Worm (Caenorhabditis elegans) whole organism, L4 larva: Measurements from ENCODE around the gene arrd-9.

ENCODE experiments used
- F10B5.3 ChIP-seq: sonication (generic microtip); optimal IDR thresholded peaks from 2 replicates; lab custom pipeline; 2016; ENCODE audit warnings: mild to moderate bottlenecking, missing genetic modification characterization, missing compliant biosample characterization
- T20F7.1 ChIP-seq: fragments of 200-800 bp; sonication (Bioruptor generic); optimal IDR thresholded peaks from 2 replicates; lab custom pipeline; 2018; ENCODE audit warnings: mild to moderate bottlenecking, missing genetic modification characterization, missing compliant biosample characterization
- T26A8.4 ChIP-seq: fragments of 200-800 bp; sonication (Bioruptor generic); IDR thresholded peaks from 2 replicates; pipeline ENCODE4 v1.3.6; 2022; ENCODE audit warnings: missing genetic modification characterization, missing compliant biosample characterization
- Y105C5A.15 ChIP-seq: fragments of 200-800 bp; sonication (Bioruptor generic); IDR thresholded peaks from 2 replicates; pipeline ENCODE4 v1.3.6; 2022; ENCODE audit warnings: missing genetic modification characterization, missing compliant biosample characterization
- Y75B8A.6 ChIP-seq: fragments of 200-800 bp; sonication (Bioruptor generic); IDR thresholded peaks from 2 replicates; pipeline ENCODE4 v1.3.6; 2022; ENCODE audit warnings: missing genetic modification reagents, missing genetic modification characterization, missing compliant biosample characterization
- ZK337.2 ChIP-seq: fragments of 200-800 bp; sonication (Bioruptor generic); IDR thresholded peaks from 2 replicates; pipeline ENCODE4 v1.3.6; 2022; ENCODE audit warnings: missing genetic modification reagents, missing genetic modification characterization, missing compliant biosample characterization
- ZK546.5 ChIP-seq, 2 experiments: sonication (generic microtip); optimal IDR thresholded peaks; 2 replicates each; lab custom pipeline; 2017; ENCODE audit warnings: missing biosample characterization in 2 of 2, missing genetic modification characterization in 2 of 2
- aha-1 ChIP-seq: fragments of 150-350 bp; peaks from one replicate; lab custom pipeline; 2014; ENCODE audit warnings: missing biosample characterization, missing genetic modification characterization
- aly-2 ChIP-seq: sonication (generic microtip); optimal IDR thresholded peaks from 2 replicates; lab custom pipeline; 2018; ENCODE audit warnings: missing biosample characterization, missing genetic modification characterization
- ama-1 ChIP-seq: fragments of 150-350 bp; optimal IDR thresholded peaks from 2 replicates; lab custom pipeline; 2014; ENCODE audit warnings: inconsistent platforms, mixed read lengths
- ctbp-1 ChIP-seq: fragments of 200-800 bp; sonication (Bioruptor generic); IDR thresholded peaks from 2 replicates; pipeline ENCODE4 v1.3.6; 2022; ENCODE audit warnings: missing genetic modification reagents, missing genetic modification characterization, missing compliant biosample characterization
- daf-16 ChIP-seq, 3 experiments: sonication (generic microtip); optimal IDR thresholded peaks; 2 replicates each; lab custom pipeline; 2016 to 2017; ENCODE audit warnings: missing genetic modification characterization in 3 of 3, missing genetic modification reagents in 3 of 3, mild to moderate bottlenecking in 2 of 3, missing compliant biosample characterization in 2 of 3, missing biosample characterization in 1 of 3, moderate library complexity in 1 of 3
- daf-19 ChIP-seq: fragments of 200-800 bp; sonication (Bioruptor generic); conservative IDR thresholded peaks from 2 replicates; pipeline ENCODE4 v1.3.6; 2022; ENCODE audit warnings: missing genetic modification characterization, missing compliant biosample characterization
- daf-8 ChIP-seq: fragments of 200-800 bp; sonication (Bioruptor generic); IDR thresholded peaks from 2 replicates; pipeline ENCODE4 v1.3.6; 2022; ENCODE audit warnings: missing genetic modification characterization, missing compliant biosample characterization
- dmd-6 ChIP-seq: fragments of 200-800 bp; sonication (Bioruptor generic); IDR thresholded peaks from 2 replicates; pipeline ENCODE4 v1.3.6; 2022; ENCODE audit warnings: missing genetic modification reagents, missing genetic modification characterization, missing compliant biosample characterization
- dve-1 ChIP-seq: sonication (generic microtip); optimal IDR thresholded peaks from 2 replicates; lab custom pipeline; 2017; ENCODE audit warnings: antibody characterized with exemption, mild to moderate bottlenecking, missing genetic modification characterization, missing compliant biosample characterization; ENCODE audit not compliant: insufficient read depth
- egl-27 ChIP-seq: sonication (generic microtip); optimal IDR thresholded peaks from 3 replicates; lab custom pipeline; 2017; ENCODE audit warnings: missing biosample characterization, missing genetic modification reagents, missing genetic modification characterization
- egl-43 ChIP-seq: fragments of 200-800 bp; sonication (Bioruptor generic); IDR thresholded peaks from 2 replicates; pipeline ENCODE4 v1.3.6; 2022; ENCODE audit warnings: missing genetic modification reagents, missing genetic modification characterization, missing compliant biosample characterization
- fos-1 ChIP-seq: fragments of 150-350 bp; optimal IDR thresholded peaks from 2 replicates; lab custom pipeline; 2014; ENCODE audit warnings: missing biosample characterization, missing genetic modification characterization
- jun-1 ChIP-seq: fragments of 150-350 bp; optimal IDR thresholded peaks from 2 replicates; lab custom pipeline; 2014; ENCODE audit warnings: missing biosample characterization, missing genetic modification reagents, missing genetic modification characterization
- lim-7 ChIP-seq: fragments of 200-800 bp; sonication (Bioruptor generic); IDR thresholded peaks from 2 replicates; pipeline ENCODE4 v1.3.6; 2022; ENCODE audit warnings: missing genetic modification characterization, missing compliant biosample characterization
- lin-1 ChIP-seq: fragments of 200-800 bp; sonication (Bioruptor generic); IDR thresholded peaks from 2 replicates; pipeline ENCODE4 v1.3.6; 2022; ENCODE audit warnings: missing genetic modification reagents, missing genetic modification characterization, missing compliant biosample characterization
- lin-38 ChIP-seq: fragments of 200-800 bp; sonication (Bioruptor generic); IDR thresholded peaks from 2 replicates; pipeline ENCODE4 v1.3.6; 2022; ENCODE audit warnings: missing genetic modification reagents, missing genetic modification characterization, missing compliant biosample characterization
- lsy-2 ChIP-seq, 2 experiments: fragments of 150-350 bp in 1 of 2; sonication (generic microtip) in 1 of 2; optimal IDR thresholded peaks; 2 replicates each; lab custom pipeline; 2014 to 2017; ENCODE audit warnings: missing biosample characterization in 2 of 2, missing genetic modification characterization in 2 of 2
- madf-5 ChIP-seq, 2 experiments: fragments of 200-800 bp; sonication (Bioruptor generic); IDR thresholded peaks; 2 replicates each; pipeline ENCODE4 v1.3.6; 2022; ENCODE audit warnings: missing compliant biosample characterization in 2 of 2, missing genetic modification characterization in 2 of 2
- mdl-1 ChIP-seq, 2 experiments: fragments of 150-350 bp in 1 of 2; sonication (generic microtip) in 1 of 2; optimal IDR thresholded peaks; 2 replicates each; lab custom pipeline; 2014 to 2017; ENCODE audit warnings: missing biosample characterization in 2 of 2, missing genetic modification characterization in 2 of 2
- mdt-29 ChIP-seq: fragments of 200-800 bp; sonication (Bioruptor generic); IDR thresholded peaks from 2 replicates; pipeline ENCODE4 v1.3.6; 2022; ENCODE audit warnings: missing genetic modification reagents, missing genetic modification characterization, missing compliant biosample characterization
- mes-2 ChIP-seq: sonication (generic microtip); optimal IDR thresholded peaks from 2 replicates; lab custom pipeline; 2016; ENCODE audit warnings: missing genotype, mild to moderate bottlenecking, missing genetic modification characterization, missing compliant biosample characterization; ENCODE audit not compliant: poor library complexity, severe bottlenecking
- mxl-2 ChIP-seq: fragments of 200-800 bp; sonication (Bioruptor generic); conservative IDR thresholded peaks from 2 replicates; pipeline ENCODE4 v1.3.6; 2022; ENCODE audit warnings: missing genetic modification reagents, missing genetic modification characterization, missing compliant biosample characterization
- mxl-3 ChIP-seq: fragments of 200-800 bp; sonication (Bioruptor generic); optimal IDR thresholded peaks from 2 replicates; lab custom pipeline; 2018; ENCODE audit warnings: mild to moderate bottlenecking, missing genetic modification characterization, missing compliant biosample characterization
- nhr-102 ChIP-seq: sonication (generic microtip); optimal IDR thresholded peaks from 2 replicates; lab custom pipeline; 2016; ENCODE audit warnings: mild to moderate bottlenecking, missing genetic modification characterization, moderate library complexity, missing compliant biosample characterization
- nhr-25 ChIP-seq: sonication (generic microtip); optimal IDR thresholded peaks from 2 replicates; lab custom pipeline; 2017; ENCODE audit warnings: missing genetic modification characterization, mild to moderate bottlenecking, missing compliant biosample characterization, antibody characterized with exemption, moderate library complexity, borderline replicate concordance; ENCODE audit not compliant: insufficient read depth
- nhr-28 ChIP-seq: fragments of 150-350 bp; optimal IDR thresholded peaks from 2 replicates; lab custom pipeline; 2014; ENCODE audit warnings: missing biosample characterization, missing genetic modification characterization
- nhr-48 ChIP-seq: sonication (generic microtip); optimal IDR thresholded peaks from 2 replicates; lab custom pipeline; 2016; ENCODE audit warnings: mild to moderate bottlenecking, missing genetic modification characterization, missing compliant biosample characterization
- pha-4 ChIP-seq, 2 experiments: fragments of 150-350 bp in 1 of 2; fragments of 200-800 bp in 1 of 2; sonication (Bioruptor generic) in 1 of 2; IDR thresholded peaks in 1 of 2; optimal IDR thresholded peaks in 1 of 2; 2 replicates each; pipeline versions ENCODE4 v1.3.6 to Lab custom; 2014 to 2022; ENCODE audit warnings: missing genetic modification characterization in 2 of 2, missing genetic modification reagents in 2 of 2, missing biosample characterization in 1 of 2, missing compliant biosample characterization in 1 of 2
- php-3 ChIP-seq: fragments of 200-800 bp; sonication (Bioruptor generic); IDR thresholded peaks from 2 replicates; pipeline ENCODE4 v1.3.6; 2022; ENCODE audit warnings: missing genetic modification reagents, missing genetic modification characterization, missing compliant biosample characterization
- pqm-1 ChIP-seq: sonication (generic microtip); optimal IDR thresholded peaks from 2 replicates; lab custom pipeline; 2017; ENCODE audit warnings: missing biosample characterization, missing genetic modification characterization
- saeg-2 ChIP-seq: fragments of 200-800 bp; sonication (Bioruptor generic); IDR thresholded peaks from 2 replicates; pipeline ENCODE4 v1.3.6; 2022; ENCODE audit warnings: missing genetic modification reagents, missing genetic modification characterization, missing compliant biosample characterization
- sdz-12 ChIP-seq: fragments of 200-800 bp; sonication (Bioruptor generic); optimal IDR thresholded peaks from 2 replicates; lab custom pipeline; 2018; ENCODE audit warnings: mild to moderate bottlenecking, missing genetic modification characterization, missing compliant biosample characterization
- set-16 ChIP-seq: fragments of 200-800 bp; sonication (Bioruptor generic); IDR thresholded peaks from 2 replicates; pipeline ENCODE4 v1.3.6; 2022; ENCODE audit warnings: missing genetic modification reagents, missing genetic modification characterization, missing compliant biosample characterization
- spr-1 ChIP-seq: sonication (generic microtip); optimal IDR thresholded peaks from 2 replicates; lab custom pipeline; 2016; ENCODE audit warnings: mild to moderate bottlenecking, missing genetic modification characterization, missing compliant biosample characterization
- tag-97 ChIP-seq: fragments of 200-800 bp; sonication (Bioruptor generic); IDR thresholded peaks from 2 replicates; pipeline ENCODE4 v1.3.6; 2022; ENCODE audit warnings: missing genetic modification characterization, missing compliant biosample characterization
- tra-1 ChIP-seq: fragments of 200-800 bp; sonication (Bioruptor generic); IDR thresholded peaks from 2 replicates; pipeline ENCODE4 v1.3.6; 2022; ENCODE audit warnings: missing genetic modification reagents, missing genetic modification characterization, missing compliant biosample characterization
- unc-39 ChIP-seq: sonication (generic microtip); optimal IDR thresholded peaks from 2 replicates; lab custom pipeline; 2017; ENCODE audit warnings: missing biosample characterization, missing genetic modification characterization
- unc-62 ChIP-seq, 3 experiments: fragments of 150-350 bp in 1 of 3; sonication (generic microtip); optimal IDR thresholded peaks in 2 of 3; peaks in 1 of 3; 1 replicate in 1 of 3; 2 replicates in 2 of 3; lab custom pipeline; 2014 to 2017; ENCODE audit warnings: missing biosample characterization in 3 of 3, missing genetic modification characterization in 3 of 3, missing genetic modification reagents in 3 of 3, missing genotype in 1 of 3
- zfp-3 ChIP-seq: fragments of 200-800 bp; sonication (Bioruptor generic); conservative IDR thresholded peaks from 2 replicates; pipeline ENCODE4 v1.3.6; 2022; ENCODE audit warnings: missing genetic modification reagents, missing genetic modification characterization, missing compliant biosample characterization
- ztf-11 ChIP-seq: fragments of 150-350 bp; optimal IDR thresholded peaks from 2 replicates; lab custom pipeline; 2014; ENCODE audit warnings: missing biosample characterization, missing genetic modification characterization
- ztf-7 ChIP-seq: fragments of 150-350 bp; optimal IDR thresholded peaks from 2 replicates; lab custom pipeline; 2014; ENCODE audit warnings: missing biosample characterization, missing genetic modification characterization

Gene arrd-9

DNA sequence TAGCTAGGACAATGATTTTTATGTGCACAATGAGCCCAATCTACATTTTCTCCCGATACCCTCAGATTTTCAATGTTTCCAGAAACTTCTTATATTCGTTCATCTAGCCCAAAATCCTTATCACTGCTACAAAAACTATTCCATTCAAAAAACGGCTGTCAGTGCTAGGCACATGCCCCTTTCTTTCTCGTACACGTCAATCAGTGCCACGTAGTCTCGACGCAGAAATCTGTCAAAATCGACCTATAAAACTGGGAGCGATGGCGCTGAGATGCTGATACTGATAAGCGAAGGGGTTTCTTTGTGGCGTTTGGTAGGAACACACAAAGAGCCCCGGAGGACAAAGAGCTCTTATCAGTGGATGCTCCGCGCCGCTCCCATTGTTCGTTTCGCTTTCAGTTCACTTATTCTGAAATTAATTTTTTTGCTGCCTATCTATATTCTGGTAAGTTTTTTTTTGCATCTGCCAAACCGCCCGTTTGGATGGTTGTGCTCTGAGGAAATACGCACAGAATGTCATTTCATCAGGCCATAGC lies 38.2 kb upstream of the arrd-9 start, which contains the start of gene srh-70:
TSS of gene srh-70 (minus strand) at position 51 of the 536 bp plus-strand sequence.
- TF ChIP-seq mdt-29 (GFP tag; lab: Robert Waterston, UW) (peak; percentile 97), unc-62 (GFP tag; optimal IDR thresholded peaks at IDR 0.05 in 1 of 2; lab: Kevin White, UChicago) (peak; percentile 69 to 97), unc-62 (tag; optimal IDR thresholded peaks at IDR 0.05; lab: Kevin White, UChicago) (no peak), unc-39 (tag; lab: Kevin White, UChicago) (no peak), ctbp-1 (GFP tag; lab: Robert Waterston, UW) (peak; percentile 44; the same call in 1 of the 2 replicates), sdz-12 (GFP tag; lab: Kevin White, UChicago) (no peak), daf-16 (GFP tag; optimal IDR thresholded peaks at IDR 0.05; lab: Kevin White, UChicago) (peak in 1 of 2 experiments; percentile 35), daf-16 (tag; optimal IDR thresholded peaks at IDR 0.05; lab: Kevin White, UChicago) (peak; percentile 81), tra-1 (peak; percentile 91), spr-1 (tag; lab: Kevin White, UChicago) (peak; percentile 36), mxl-3 (GFP tag; lab: Kevin White, UChicago) (no peak), T20F7.1 (GFP tag; lab: Kevin White, UChicago) (peak; percentile 71), set-16 (GFP tag; lab: Robert Waterston, UW) (peak; percentile 69), aha-1 (peak; percentile 74), lsy-2 (tag; optimal IDR thresholded peaks at IDR 0.05; lab: Kevin White, UChicago) (no peak), mes-2 (tag; lab: Kevin White, UChicago) (peak; percentile 40), Y105C5A.15 (no peak), mxl-2 (peak; percentile 70), mdl-1 (tag; optimal IDR thresholded peaks at IDR 0.05; lab: Kevin White, UChicago) (peak in 1 of 2 experiments; percentile 50), dmd-6 (peak; percentile 98), F10B5.3 (no peak), lin-1 (peak; percentile 49; the same call in 1 of the 2 replicates), fos-1 (peak; percentile 15), aly-2 (tag; lab: Kevin White, UChicago) (no peak), dve-1 (peak; percentile 95), ZK546.5 (tag; optimal IDR thresholded peaks at IDR 0.05; lab: Kevin White, UChicago) (no peak), egl-43 (GFP tag; lab: Robert Waterston, UW) (0 out of 2 replicates have a peak, but pooled peaks have one; percentile 46), daf-19 (GFP tag; lab: Robert Waterston, UW) (no peak), madf-5 (GFP tag; IDR thresholded peaks at IDR 0.05; lab: Robert Waterston, UW) (no peak), saeg-2 (GFP tag; lab: Robert Waterston, UW) (peak; percentile 82; the same call in 1 of the 2 replicates), ztf-7 (tag; lab: Kevin White, UChicago) (no peak), nhr-102 (peak; percentile 85), lin-38 (GFP tag; lab: Robert Waterston, UW) (0 out of 2 replicates have a peak, but pooled peaks have one; percentile 50), T26A8.4 (GFP tag; lab: Robert Waterston, UW) (peak; percentile 64), egl-27 (tag; lab: Kevin White, UChicago) (no peak), ama-1 (lab: Kevin White, UChicago) (peak; percentile 74), nhr-25 (tag; lab: Kevin White, UChicago) (no peak), tag-97 (no peak), jun-1 (tag; lab: Kevin White, UChicago) (peak; percentile 2), Y75B8A.6 (GFP tag; lab: Robert Waterston, UW) (peak; percentile 87; the same call in 1 of the 2 replicates), zfp-3 (0 out of 2 replicates have a peak, but pooled peaks have one; percentile 20), lim-7 (GFP tag; lab: Robert Waterston, UW) (0 out of 2 replicates have a peak, but pooled peaks have one; percentile 26), ztf-11 (tag; lab: Kevin White, UChicago) (no peak), pqm-1 (tag; lab: Kevin White, UChicago) (peak; percentile 94), nhr-28 (peak; percentile 79), ZK337.2 (GFP tag; lab: Robert Waterston, UW) (no peak), pha-4 (GFP tag; IDR thresholded peaks at IDR 0.05; lab: Robert Waterston, UW) (peak; percentile 71; the same call in 1 of the 2 replicates), pha-4 (tag; optimal IDR thresholded peaks at IDR 0.05; lab: Kevin White, UChicago) (no peak), php-3 (GFP tag; lab: Robert Waterston, UW) (peak; percentile 95), daf-8 (no peak), nhr-48 (tag; lab: Kevin White, UChicago) (peak; percentile 65)
